Fruit fly (Drosophila melanogaster): ENCODE data around the gene btsz.

DNA sequence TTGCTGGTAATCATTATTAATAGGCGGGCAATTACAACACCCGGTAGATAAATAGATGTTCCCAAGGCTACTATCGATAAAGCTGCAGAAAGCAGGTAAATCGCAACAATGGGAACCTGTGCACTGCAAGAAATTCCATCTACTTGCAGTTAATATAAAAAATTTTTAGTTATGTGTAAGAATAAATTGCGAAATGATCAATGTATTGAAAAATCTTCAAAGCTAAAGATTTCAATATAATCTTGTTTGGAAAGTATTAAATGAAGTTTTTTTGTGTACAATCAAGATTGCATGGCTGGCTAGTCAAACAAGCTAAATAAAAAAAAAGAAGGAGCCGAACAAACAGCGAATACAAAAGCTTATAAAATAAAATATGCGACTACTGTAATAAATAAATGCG is 99.9 kb downstream of the btsz start:
- TF ChIP-seq CG17359 (tag; optimal IDR thresholded peaks at IDR 0.05) (no peak), Asciz (GFP tag; optimal IDR thresholded peaks at IDR 0.05) (no peak), toy (GFP tag; IDR thresholded peaks at IDR 0.05) (no peak)
